Fruit fly (Drosophila melanogaster) whole organism, embryonic: ENCODE data around the gene Vps8.

Experiments used
- BEAF-32 ChIP-seq: fragments of 200-800 bp; sonication (Bioruptor generic); optimal IDR thresholded peaks from 3 replicates; lab custom pipeline; 2017; ENCODE audit warnings: missing biosample characterization, missing genetic modification characterization, mild to moderate bottlenecking, moderate library complexity, missing genetic modification reagents
- Blimp-1 ChIP-seq: fragments of 200-800 bp; sonication (Bioruptor generic); optimal IDR thresholded peaks from 3 replicates; lab custom pipeline; 2018; ENCODE audit warnings: missing biosample characterization, missing genetic modification characterization, mild to moderate bottlenecking, moderate library complexity, missing genetic modification reagents
- CG11085 ChIP-seq: fragments of 200-800 bp; sonication (Bioruptor generic); IDR thresholded peaks from 2 replicates; pipeline ENCODE4 v1.3.6; 2022; ENCODE audit warnings: missing biosample characterization, missing genetic modification characterization
- CG11504 ChIP-seq: fragments of 200-800 bp; sonication (Bioruptor generic); optimal IDR thresholded peaks from 3 replicates; lab custom pipeline; 2019; ENCODE audit warnings: missing biosample characterization, mild to moderate bottlenecking, missing genetic modification characterization, moderate library complexity
- CG11723 ChIP-seq: fragments of 200-800 bp; sonication (Bioruptor generic); optimal IDR thresholded peaks from 2 replicates; lab custom pipeline; 2017; ENCODE audit warnings: missing biosample characterization, mild to moderate bottlenecking, missing genetic modification characterization
- CG12155 ChIP-seq: fragments of 200-800 bp; sonication (Bioruptor generic); optimal IDR thresholded peaks from 3 replicates; lab custom pipeline; 2016; ENCODE audit warnings: missing biosample characterization, missing genetic modification characterization
- CG12744 ChIP-seq: fragments of 200-800 bp; sonication (Bioruptor generic); optimal IDR thresholded peaks from 2 replicates; lab custom pipeline; 2016; ENCODE audit warnings: missing biosample characterization, missing genetic modification characterization
- CG14710 ChIP-seq: fragments of 200-800 bp; sonication (Bioruptor generic); optimal IDR thresholded peaks from 3 replicates; lab custom pipeline; 2019; ENCODE audit warnings: missing biosample characterization, mild to moderate bottlenecking, missing genetic modification characterization, moderate library complexity
- CG15011 ChIP-seq: fragments of 200-800 bp; sonication (Bioruptor generic); optimal IDR thresholded peaks from 3 replicates; lab custom pipeline; 2018; ENCODE audit warnings: missing biosample characterization, mild to moderate bottlenecking, missing genetic modification characterization
- CG15269 ChIP-seq: fragments of 200-800 bp; sonication (Bioruptor generic); optimal IDR thresholded peaks from 2 replicates; lab custom pipeline; 2018; ENCODE audit warnings: missing biosample characterization, mild to moderate bottlenecking, missing genetic modification characterization, moderate library complexity
- CG16815 ChIP-seq: fragments of 200-800 bp; sonication (Bioruptor generic); optimal IDR thresholded peaks from 3 replicates; lab custom pipeline; 2017; ENCODE audit warnings: missing biosample characterization, mild to moderate bottlenecking, missing genetic modification characterization
- CG2120 ChIP-seq: fragments of 200-800 bp; sonication (Bioruptor generic); optimal IDR thresholded peaks from 3 replicates; lab custom pipeline; 2016; ENCODE audit warnings: missing biosample characterization, missing genetic modification characterization
- CG2678 ChIP-seq: fragments of 200-800 bp; sonication (Bioruptor generic); optimal IDR thresholded peaks from 3 replicates; lab custom pipeline; 2019; ENCODE audit warnings: missing biosample characterization, mild to moderate bottlenecking, missing genetic modification characterization, moderate library complexity
- CG30431 ChIP-seq: fragments of 200-800 bp; sonication (Bioruptor generic); optimal IDR thresholded peaks from 2 replicates; lab custom pipeline; 2017; ENCODE audit warnings: missing biosample characterization, missing genetic modification characterization
- CG31441 ChIP-seq: fragments of 200-800 bp; sonication (Bioruptor generic); IDR thresholded peaks from 2 replicates; pipeline ENCODE4 v1.3.6; 2022; ENCODE audit warnings: missing biosample characterization, missing genetic modification characterization
- CG3407 ChIP-seq: fragments of 200-800 bp; sonication (Bioruptor generic); optimal IDR thresholded peaks from 2 replicates; lab custom pipeline; 2018; ENCODE audit warnings: missing biosample characterization, mild to moderate bottlenecking, missing genetic modification characterization
- CG4328 ChIP-seq: fragments of 200-800 bp; sonication (Bioruptor generic); optimal IDR thresholded peaks from 3 replicates; lab custom pipeline; 2017; ENCODE audit warnings: missing biosample characterization, missing genetic modification reagents, missing genetic modification characterization
- CG4707 ChIP-seq: fragments of 200-800 bp; sonication (Bioruptor generic); optimal IDR thresholded peaks from 2 replicates; lab custom pipeline; 2018; ENCODE audit warnings: missing biosample characterization, mild to moderate bottlenecking, missing genetic modification characterization, moderate library complexity
- CG6791 ChIP-seq: fragments of 200-800 bp; sonication (Bioruptor generic); IDR thresholded peaks from 3 replicates; pipeline ENCODE4 v1.3.6; 2022; ENCODE audit warnings: missing biosample characterization, missing genetic modification characterization; ENCODE audit not compliant: partially characterized antibody
- CG6854 ChIP-seq: fragments of 200-800 bp; sonication (Bioruptor generic); optimal IDR thresholded peaks from 3 replicates; lab custom pipeline; 2017; ENCODE audit warnings: missing biosample characterization, mild to moderate bottlenecking, missing genetic modification characterization
- CG8478 ChIP-seq: fragments of >200 bp; optimal IDR thresholded peaks from 2 replicates; lab custom pipeline; 2018
- CG9817 ChIP-seq: fragments of 200-800 bp; sonication (Bioruptor generic); optimal IDR thresholded peaks from 2 replicates; lab custom pipeline; 2018; ENCODE audit warnings: missing biosample characterization, mild to moderate bottlenecking, missing genetic modification characterization, moderate library complexity
- E2f1 ChIP-seq: fragments of 200-800 bp; sonication (Bioruptor generic); IDR thresholded peaks from 2 replicates; pipeline ENCODE4 v1.3.6; 2022; ENCODE audit warnings: missing biosample characterization, missing genetic modification characterization
- Elba2 ChIP-seq: fragments of 200-800 bp; sonication (Bioruptor generic); optimal IDR thresholded peaks from 3 replicates; lab custom pipeline; 2016; ENCODE audit warnings: missing biosample characterization, missing genetic modification characterization
- HmgZ ChIP-seq: fragments of 200-800 bp; sonication (Bioruptor generic); optimal IDR thresholded peaks from 2 replicates; lab custom pipeline; 2018; ENCODE audit warnings: missing biosample characterization, mild to moderate bottlenecking, missing genetic modification characterization
- Hr39 ChIP-seq: fragments of >200 bp; optimal IDR thresholded peaks from 2 replicates; lab custom pipeline; 2017
- Mrtf ChIP-seq: fragments of 200-800 bp; sonication (Bioruptor generic); IDR thresholded peaks from 3 replicates; pipeline ENCODE4 v1.3.6; 2022; ENCODE audit warnings: missing biosample characterization, missing genetic modification characterization
- NK7.1 ChIP-seq: fragments of 200-800 bp; sonication (Bioruptor generic); optimal IDR thresholded peaks from 3 replicates; lab custom pipeline; 2016; ENCODE audit warnings: missing biosample characterization, missing genetic modification characterization
- Sox100B ChIP-seq: fragments of 200-800 bp; sonication (Bioruptor generic); optimal IDR thresholded peaks from 3 replicates; lab custom pipeline; 2018; ENCODE audit warnings: missing biosample characterization, mild to moderate bottlenecking, missing genetic modification characterization
- abd-A ChIP-seq: fragments of 200-800 bp; sonication (Bioruptor generic); optimal IDR thresholded peaks from 3 replicates; lab custom pipeline; 2019; ENCODE audit warnings: missing biosample characterization, mild to moderate bottlenecking, missing genetic modification characterization, moderate library complexity
- bigmax ChIP-seq: fragments of 200-800 bp; sonication (Bioruptor generic); optimal IDR thresholded peaks from 2 replicates; lab custom pipeline; 2018; ENCODE audit warnings: missing biosample characterization, mild to moderate bottlenecking, missing genetic modification characterization
- cas ChIP-seq: fragments of 200-800 bp; sonication (Bioruptor generic); IDR thresholded peaks from 2 replicates; pipeline ENCODE4 v1.3.6; 2022; ENCODE audit warnings: missing biosample characterization, missing genetic modification characterization
- chinmo ChIP-seq: fragments of 200-800 bp; sonication (Bioruptor generic); IDR thresholded peaks from 4 replicates; pipeline ENCODE4 v1.3.6; 2022; ENCODE audit warnings: missing biosample characterization, missing genetic modification characterization; ENCODE audit not compliant: partially characterized antibody
- croc ChIP-seq: fragments of 200-800 bp; sonication (Bioruptor generic); conservative IDR thresholded peaks from 3 replicates; pipeline ENCODE4 v1.3.6; 2022; ENCODE audit warnings: missing biosample characterization, missing genetic modification characterization
- eve ChIP-seq, 2 experiments: fragments of >200 bp; optimal IDR thresholded peaks; 2 replicates each; lab custom pipeline; 2017; ENCODE audit warnings: missing biosample characterization in 2 of 2, missing genetic modification characterization in 2 of 2
- fd64A ChIP-seq: fragments of 200-800 bp; sonication (Bioruptor generic); optimal IDR thresholded peaks from 3 replicates; lab custom pipeline; 2018; ENCODE audit warnings: missing biosample characterization, mild to moderate bottlenecking, missing genetic modification characterization
- grau ChIP-seq: fragments of 200-800 bp; optimal IDR thresholded peaks from 3 replicates; lab custom pipeline; 2019; ENCODE audit warnings: missing biosample characterization, mild to moderate bottlenecking, missing genetic modification characterization, moderate library complexity
- jigr1 ChIP-seq: fragments of 200-800 bp; sonication (Bioruptor generic); IDR thresholded peaks from 3 replicates; pipeline ENCODE4 v1.3.6; 2022; ENCODE audit warnings: missing biosample characterization, missing genetic modification characterization
- kni ChIP-seq: fragments of 200-800 bp; sonication (Bioruptor generic); optimal IDR thresholded peaks from 3 replicates; lab custom pipeline; 2017; ENCODE audit warnings: mild to moderate bottlenecking, missing biosample characterization, missing genetic modification reagents, missing genetic modification characterization
- knrl ChIP-seq: fragments of 200-800 bp; sonication (Bioruptor generic); IDR thresholded peaks from 3 replicates; pipeline ENCODE4 v1.3.6; 2022; ENCODE audit warnings: missing biosample characterization, missing genetic modification characterization; ENCODE audit not compliant: partially characterized antibody
- psq ChIP-seq: fragments of 200-800 bp; sonication (Bioruptor generic); optimal IDR thresholded peaks from 2 replicates; lab custom pipeline; 2017; ENCODE audit warnings: missing biosample characterization, missing genetic modification characterization
- sc ChIP-seq, 3 experiments: fragments of >200 bp in 2 of 3; fragments of 200-800 bp in 1 of 3; sonication (Bioruptor generic) in 1 of 3; optimal IDR thresholded peaks; 2 replicates in 2 of 3; 3 replicates in 1 of 3; lab custom pipeline; 2017; ENCODE audit warnings: mild to moderate bottlenecking in 1 of 3, missing biosample characterization in 1 of 3, missing genetic modification characterization in 1 of 3, missing genetic modification reagents in 1 of 3
- sd ChIP-seq: fragments of 200-800 bp; sonication (Bioruptor generic); optimal IDR thresholded peaks from 3 replicates; lab custom pipeline; 2018; ENCODE audit warnings: missing biosample characterization, mild to moderate bottlenecking, missing genetic modification characterization, moderate library complexity
- sens ChIP-seq: fragments of 200-800 bp; sonication (Bioruptor generic); peaks from one replicate; lab custom pipeline; 2016; ENCODE audit warnings: missing biosample characterization, missing genetic modification characterization
- seq ChIP-seq: fragments of 200-800 bp; sonication (Bioruptor generic); IDR thresholded peaks from 2 replicates; pipeline ENCODE4 v1.3.6; 2022; ENCODE audit warnings: missing biosample characterization, missing genetic modification characterization
- sisA ChIP-seq: fragments of 200-800 bp; sonication (Bioruptor generic); IDR thresholded peaks from 2 replicates; pipeline ENCODE4 v1.3.6; 2022; ENCODE audit warnings: missing biosample characterization, missing genetic modification characterization
- sob ChIP-seq: fragments of 200-800 bp; sonication (Bioruptor generic); IDR thresholded peaks from 2 replicates; pipeline ENCODE4 v1.3.6; 2022; ENCODE audit warnings: missing biosample characterization, missing genetic modification characterization
- sr ChIP-seq: fragments of 200-800 bp; sonication (Bioruptor generic); IDR thresholded peaks from 3 replicates; pipeline ENCODE4 v1.3.6; 2022; ENCODE audit warnings: missing biosample characterization, missing genetic modification characterization
- twi ChIP-seq: fragments of 200-800 bp; optimal IDR thresholded peaks from 2 replicates; lab custom pipeline; 2019; ENCODE audit warnings: missing biosample characterization, mild to moderate bottlenecking, missing genetic modification characterization, moderate library complexity

Vps8 gene

DNA sequence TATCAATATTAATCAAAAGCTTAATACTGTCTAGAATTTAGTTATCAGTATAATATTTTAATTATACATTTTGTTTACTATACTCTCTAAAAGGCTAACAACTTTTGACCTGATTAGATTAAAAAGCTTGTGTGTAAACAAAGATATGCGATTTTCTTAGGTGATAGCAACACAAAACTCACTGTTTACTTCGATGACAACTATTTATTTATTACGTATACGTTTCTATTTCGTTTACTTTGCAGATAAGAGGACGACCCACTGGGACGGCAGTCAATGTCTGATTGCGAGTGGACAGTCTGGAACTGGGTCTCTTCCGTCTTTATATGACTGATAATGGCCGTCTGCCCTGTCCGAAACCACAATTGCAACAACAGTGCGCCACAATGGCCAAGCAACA lies 27.7 kb upstream of the Vps8 start (continued):
- peak; percentile 48 for TF ChIP-seq Blimp-1 (GFP tag; lab: Kevin White, UChicago)
- TF ChIP-seq knrl (GFP tag; lab: Robert Waterston, UW) = no peak
- no peak for TF ChIP-seq CG16815 (GFP tag; lab: Kevin White, UChicago)
- TF ChIP-seq CG6791 (GFP tag; lab: Robert Waterston, UW) = no peak
- TF ChIP-seq CG2120 (GFP tag; lab: Kevin White, UChicago) = no peak
- TF ChIP-seq CG15011 (GFP tag; lab: Kevin White, UChicago) = peak; percentile 15
- no peak for TF ChIP-seq CG12155 (GFP tag; lab: Kevin White, UChicago)
- no peak for TF ChIP-seq jigr1 (GFP tag; lab: Robert Waterston, UW)
- no peak for TF ChIP-seq CG30431 (GFP tag; lab: Kevin White, UChicago)
- TF ChIP-seq CG2678 (tag; lab: Kevin White, UChicago) = peak; percentile 64
- peak; percentile 25 for TF ChIP-seq HmgZ (tag; lab: Kevin White, UChicago)

dm6 chr3L:6519678-6520077 lies 24.6 kb upstream of the Vps8 start:
- TF ChIP-seq chinmo (GFP tag; lab: Robert Waterston, UW) = no peak
- TF ChIP-seq CG11723 (GFP tag; lab: Kevin White, UChicago) = no peak
- peak; percentile 91 for TF ChIP-seq sr (GFP tag; lab: Robert Waterston, UW)
- TF ChIP-seq eve (GFP tag; optimal IDR thresholded peaks at IDR 0.05; lab: Kevin White, UChicago) = peak in 1 of 2 experiments; percentile 9
- peak; percentile 15 for TF ChIP-seq fd64A (GFP tag; lab: Kevin White, UChicago)
- peak; percentile 20 for TF ChIP-seq twi (tag; lab: Kevin White, UChicago)
- TF ChIP-seq sc (optimal IDR thresholded peaks at IDR 0.05; lab: Kevin White, UChicago) = no peak
- no peak for TF ChIP-seq sc (GFP tag; optimal IDR thresholded peaks at IDR 0.05; lab: Kevin White, UChicago)
- TF ChIP-seq Sox100B (GFP tag; lab: Kevin White, UChicago) = no peak
- peak; percentile 48 for TF ChIP-seq sens (GFP tag; lab: Kevin White, UChicago)
- peak; percentile 76 for TF ChIP-seq sd
- TF ChIP-seq CG4328 (GFP tag; lab: Kevin White, UChicago) = peak; percentile 16
- peak; percentile 51 for TF ChIP-seq abd-A (tag; lab: Kevin White, UChicago)
- TF ChIP-seq, all 482 proteins: peak for 8

dm6 chr3L:6516901-6517300 lies 21.8 kb upstream of the Vps8 start:
- no peak for TF ChIP-seq CG31441 (GFP tag; lab: Robert Waterston, UW)
- TF ChIP-seq CG12744 = no peak
- no peak for TF ChIP-seq CG14710 (tag; lab: Kevin White, UChicago)
- no peak for TF ChIP-seq CG11085 (GFP tag; lab: Robert Waterston, UW)
- TF ChIP-seq cas = no peak
- TF ChIP-seq grau (tag; lab: Kevin White, UChicago) = no peak
- TF ChIP-seq CG8478 (lab: Kevin White, UChicago) = no peak
- TF ChIP-seq E2f1 (GFP tag; lab: Robert Waterston, UW) = no peak
- TF ChIP-seq seq = no peak
- TF ChIP-seq psq (GFP tag; lab: Kevin White, UChicago) = no peak
- TF ChIP-seq sisA (GFP tag; lab: Robert Waterston, UW) = no peak
- TF ChIP-seq CG9817 (tag; lab: Kevin White, UChicago) = no peak
- peak; percentile 40 for TF ChIP-seq CG11504 (tag; lab: Kevin White, UChicago)
- TF ChIP-seq croc = no peak
- TF ChIP-seq NK7.1 (GFP tag; lab: Kevin White, UChicago) = no peak
- TF ChIP-seq bigmax (GFP tag; lab: Kevin White, UChicago) = no peak
- TF ChIP-seq Mrtf = no peak
- TF ChIP-seq Elba2 = no peak
- no peak for TF ChIP-seq kni
- TF ChIP-seq CG4707 (GFP tag; lab: Kevin White, UChicago) = no peak
- peak; percentile 17 for TF ChIP-seq CG3407
- no peak for TF ChIP-seq Hr39
- no peak for TF ChIP-seq CG6854 (GFP tag; lab: Kevin White, UChicago)
- TF ChIP-seq BEAF-32 = no peak
- TF ChIP-seq CG2678 (tag; lab: Kevin White, UChicago) = peak; percentile 42
- 0 out of 2 replicates have a peak, but pooled peaks have one; percentile 13 for TF ChIP-seq sob
- peak; percentile 19 for TF ChIP-seq CG15269 (tag; lab: Kevin White, UChicago)
